Fruit fly (Drosophila melanogaster): ENCODE results near the gene CG8260.

Gene CG8260

dm6 chrX:15738890-15739550, 17.1 kb upstream of the CG8260 start, which contains the start of the genes CG11679 and CG8206 (continued):
- TF ChIP-seq Bgb (GFP tag; IDR thresholded peaks at IDR 0.05; ENCODE audit: partially characterized antibody) (peak; percentile 34; the same call in 1 of the 2 replicates), Trl (optimal IDR thresholded peaks at IDR 0.05) (no peak), Trl (GFP tag; optimal IDR thresholded peaks at IDR 0.05) (peak; percentile 23), Dp (GFP tag; optimal IDR thresholded peaks at IDR 0.05) (peak; percentile 13), HLH3B (GFP tag; IDR thresholded peaks at IDR 0.05) (0 out of 2 replicates have a peak, but pooled peaks have one; percentile 10), crp (GFP tag; optimal IDR thresholded peaks at IDR 0.05) (peak in 1 of 2 experiments; percentile 86), CG12659 (GFP tag; optimal IDR thresholded peaks at IDR 0.05) (peak; percentile 2), CG9932 (GFP tag; IDR thresholded peaks at IDR 0.05) (peak; percentile 61), sens-2 (GFP tag; IDR thresholded peaks at IDR 0.05) (no peak), Dref (GFP tag; IDR thresholded peaks at IDR 0.05) (peak; percentile 73), CG8478 (optimal IDR thresholded peaks at IDR 0.05) (no peak), Meics (GFP tag; optimal IDR thresholded peaks at IDR 0.05) (peak; percentile 43), Med (GFP tag) (peak; percentile 91), CG10147 (GFP tag; optimal IDR thresholded peaks at IDR 0.05) (peak; percentile 13), tap (tag; optimal IDR thresholded peaks at IDR 0.05) (no peak), dmrt99B (tag; optimal IDR thresholded peaks at IDR 0.05) (peak; percentile 35), CG32767 (GFP tag; IDR thresholded peaks at IDR 0.05) (no peak), CG11247 (GFP tag; IDR thresholded peaks at IDR 0.05) (no peak), CG4820 (GFP tag; optimal IDR thresholded peaks at IDR 0.05) (peak; percentile 35), BEAF-32 (GFP tag; optimal IDR thresholded peaks at IDR 0.05) (peak; percentile 55), dati (GFP tag; IDR thresholded peaks at IDR 0.05) (no peak), HmgD (GFP tag; optimal IDR thresholded peaks at IDR 0.05) (peak; percentile 46), tll (GFP tag; optimal IDR thresholded peaks at IDR 0.05) (peak in 1 of 2 experiments; percentile 36), Stat92E (GFP tag; optimal IDR thresholded peaks at IDR 0.05) (no peak), YL-1 (GFP tag; optimal IDR thresholded peaks at IDR 0.05) (peak; percentile 42), NC2α (GFP tag; optimal IDR thresholded peaks at IDR 0.05) (no peak), CG7963 (GFP tag; IDR thresholded peaks at IDR 0.05; ENCODE audit: partially characterized antibody) (0 out of 3 replicates have a peak, but pooled peaks have one; percentile 19), pho (GFP tag; optimal IDR thresholded peaks at IDR 0.05) (peak; percentile 18), unpg (GFP tag; optimal IDR thresholded peaks at IDR 0.05) (peak; percentile 15), CG18619 (GFP tag; optimal IDR thresholded peaks at IDR 0.05) (peak; percentile 9), insv (GFP tag; optimal IDR thresholded peaks at IDR 0.05) (peak in 1 of 2 experiments; percentile 33), bowl (GFP tag; IDR thresholded peaks at IDR 0.05) (no peak), CG14014 (GFP tag; IDR thresholded peaks at IDR 0.05) (peak; percentile 26; the same call in 1 of the 2 replicates), ind (GFP tag; optimal IDR thresholded peaks at IDR 0.05) (peak; percentile 30), mld (GFP tag; IDR thresholded peaks at IDR 0.05; ENCODE audit: partially characterized antibody) (no peak), mirr (GFP tag; optimal IDR thresholded peaks at IDR 0.05) (no peak), CG4730 (GFP tag; IDR thresholded peaks at IDR 0.05) (no peak), CG6654 (GFP tag; optimal IDR thresholded peaks at IDR 0.05) (no peak), zfh1 (GFP tag; IDR thresholded peaks at IDR 0.05) (0 out of 3 replicates have a peak, but pooled peaks have one; percentile 42), prd (optimal IDR thresholded peaks at IDR 0.05) (no peak), prd (GFP tag; IDR thresholded peaks at IDR 0.05) (peak; percentile 47; the same call in 1 of the 3 replicates), dysf (GFP tag; IDR thresholded peaks at IDR 0.05) (peak; percentile 41; the same call in 1 of the 3 replicates), PHDP (tag; optimal IDR thresholded peaks at IDR 0.05) (peak; percentile 13), CG13624 (GFP tag; optimal IDR thresholded peaks at IDR 0.05) (peak; percentile 43), CG12391 (tag; optimal IDR thresholded peaks at IDR 0.05) (peak; percentile 44), CG17912 (GFP tag; optimal IDR thresholded peaks at IDR 0.05) (peak; percentile 9), CG17361 (GFP tag; IDR thresholded peaks at IDR 0.05) (peak; percentile 49; the same call in 2 of the 3 replicates), Dip2 (GFP tag; IDR thresholded peaks at IDR 0.05) (no peak), CG16779 (GFP tag; IDR thresholded peaks at IDR 0.05) (no peak)
